Fruit fly (Drosophila melanogaster): ENCODE data around the gene CG4502.
A peak's percentile ranks its signal among the peaks of the same experiment; 100 is the strongest.

The CG4502 gene

dm6 chr2L:7241499-7241898 is 37.4 kb upstream of the CG4502 start:
- TF ChIP-seq spab (GFP tag; optimal IDR thresholded peaks at IDR 0.05), result no peak
- TF ChIP-seq Sox14 (GFP tag; optimal IDR thresholded peaks at IDR 0.05), result no peak
- no peak for TF ChIP-seq Eip78C (GFP tag)
- TF ChIP-seq ss (GFP tag; optimal IDR thresholded peaks at IDR 0.05), result no peak
- no peak for TF ChIP-seq Ets96B (tag; optimal IDR thresholded peaks at IDR 0.05)
- no peak for TF ChIP-seq CG8119 (GFP tag; IDR thresholded peaks at IDR 0.05)
- TF ChIP-seq cyc (GFP tag; optimal IDR thresholded peaks at IDR 0.05), result no peak
- no peak for TF ChIP-seq Blimp-1 (GFP tag; optimal IDR thresholded peaks at IDR 0.05)
- no peak for TF ChIP-seq CG4318 (GFP tag; optimal IDR thresholded peaks at IDR 0.05)
- TF ChIP-seq CG11902 (GFP tag; optimal IDR thresholded peaks at IDR 0.05), result no peak

DNA sequence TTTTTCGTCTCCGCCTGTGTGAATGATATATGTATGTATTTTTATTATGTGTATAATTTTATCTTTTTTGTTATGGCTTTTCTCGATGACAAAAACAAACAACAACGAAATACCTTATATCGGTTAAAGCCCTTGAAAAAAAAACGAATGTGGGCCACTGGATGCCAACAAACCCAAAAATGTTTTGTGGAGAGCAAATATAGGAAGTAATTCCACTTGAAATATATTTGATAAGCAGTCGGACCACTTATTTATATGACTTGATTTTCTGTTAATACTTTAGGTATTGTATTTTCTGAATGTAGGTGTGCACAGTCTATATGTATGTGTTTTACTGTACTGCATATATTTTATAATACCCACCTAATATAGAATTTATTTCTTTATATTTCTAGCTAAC is 36.9 kb upstream of the CG4502 start:
- TF ChIP-seq Eip78C (GFP tag) (peak; percentile 42), Smox (GFP tag; optimal IDR thresholded peaks at IDR 0.05) (no peak), dac (GFP tag; optimal IDR thresholded peaks at IDR 0.05) (no peak), fkh (GFP tag; optimal IDR thresholded peaks at IDR 0.05) (peak; percentile 33), Ets21C (GFP tag; optimal IDR thresholded peaks at IDR 0.05) (no peak)

DNA sequence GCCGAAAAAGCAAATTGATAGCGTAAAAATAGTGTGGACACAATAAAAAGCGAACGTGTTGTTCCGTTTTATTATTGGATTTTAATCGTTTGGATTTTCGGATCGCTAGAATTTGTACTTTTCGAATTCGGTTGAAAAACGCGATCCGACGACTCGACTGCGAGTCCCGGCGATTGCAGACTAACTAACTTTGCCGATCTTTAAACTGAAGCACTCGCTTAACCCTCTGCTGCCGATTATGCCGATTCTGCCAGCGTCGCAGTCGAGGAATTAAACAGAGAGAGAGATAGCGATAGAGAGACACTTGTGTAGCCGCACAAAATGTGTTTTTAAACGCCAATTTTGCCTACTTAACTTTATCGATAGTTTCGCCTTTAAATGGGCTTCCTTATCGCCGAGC is 36.2 kb upstream of the CG4502 start:
- TF ChIP-seq vri (GFP tag; optimal IDR thresholded peaks at IDR 0.05) (peak; percentile 2), dac (GFP tag; optimal IDR thresholded peaks at IDR 0.05) (no peak), achi (GFP tag; optimal IDR thresholded peaks at IDR 0.05) (no peak), topi (GFP tag; optimal IDR thresholded peaks at IDR 0.05) (no peak), fd59A (GFP tag; optimal IDR thresholded peaks at IDR 0.05) (no peak), Sox102F (GFP tag; optimal IDR thresholded peaks at IDR 0.05) (no peak), CG8632 (GFP tag; optimal IDR thresholded peaks at IDR 0.05) (no peak), CG15336 (GFP tag; IDR thresholded peaks at IDR 0.05) (no peak), CG8119 (GFP tag; IDR thresholded peaks at IDR 0.05) (no peak), Blimp-1 (GFP tag; optimal IDR thresholded peaks at IDR 0.05) (no peak), salr (GFP tag; optimal IDR thresholded peaks at IDR 0.05) (no peak), ss (GFP tag; optimal IDR thresholded peaks at IDR 0.05) (peak in 1 of 2 experiments; percentile 11), CG9139 (GFP tag; optimal IDR thresholded peaks at IDR 0.05) (no peak), pdm3 (GFP tag; optimal IDR thresholded peaks at IDR 0.05) (no peak)

dm6 chr2L:7239310-7239709 is 35.2 kb upstream of the CG4502 start:
- TF ChIP-seq CG8119 (GFP tag; IDR thresholded peaks at IDR 0.05) (no peak), Met (GFP tag; optimal IDR thresholded peaks at IDR 0.05) (peak; percentile 16), CG3032 (tag; optimal IDR thresholded peaks at IDR 0.05) (no peak), fkh (GFP tag; optimal IDR thresholded peaks at IDR 0.05) (peak; percentile 95), topi (GFP tag; optimal IDR thresholded peaks at IDR 0.05) (peak; percentile 17), vri (GFP tag; optimal IDR thresholded peaks at IDR 0.05) (peak; percentile 87), esn (GFP tag; optimal IDR thresholded peaks at IDR 0.05) (peak; percentile 9), svp (GFP tag) (peak; percentile 55), pdm3 (GFP tag; optimal IDR thresholded peaks at IDR 0.05) (no peak), Sox102F (GFP tag; optimal IDR thresholded peaks at IDR 0.05) (peak; percentile 30)

dm6 chr2L:7232713-7233112 is 28.6 kb upstream of the CG4502 start, which contains the start of gene CG43800:
CG43800 (minus strand) TSS chr2L:7232813.
- TF ChIP-seq CG8119 (GFP tag; IDR thresholded peaks at IDR 0.05), result no peak
- TF ChIP-seq CG10631 (GFP tag; optimal IDR thresholded peaks at IDR 0.05), result no peak
- TF ChIP-seq fd59A (GFP tag; optimal IDR thresholded peaks at IDR 0.05), result no peak

- TF ChIP-seq CG11902 (GFP tag; optimal IDR thresholded peaks at IDR 0.05) (no peak), achi (GFP tag; optimal IDR thresholded peaks at IDR 0.05) (no peak), spab (GFP tag; optimal IDR thresholded peaks at IDR 0.05) (no peak), vri (GFP tag; optimal IDR thresholded peaks at IDR 0.05) (no peak)
Observed at dm6 chr2L:7227434-7227833, 23.4 kb upstream of the CG4502 start, which contains the start of gene CG43799. CG43799 (plus strand) TSS chr2L:7227734.

Data from whole organism, prepupa.